Worm (Caenorhabditis elegans) whole organism, young adult: Measurements from ENCODE around the gene Y77E11A.23.

Source experiments
- B0035.1 ChIP-seq: sonication (generic microtip); optimal IDR thresholded peaks from 2 replicates; lab custom pipeline; 2016; ENCODE audit warnings: missing genetic modification characterization, mild to moderate bottlenecking, missing compliant biosample characterization, missing genotype, missing genetic modification reagents
- C17E4.6 ChIP-seq: fragments of 200-800 bp; sonication (Bioruptor generic); IDR thresholded peaks from 2 replicates; pipeline ENCODE4 v1.3.6; 2022; ENCODE audit warnings: missing genetic modification reagents, missing genetic modification characterization, missing compliant biosample characterization
- D2030.7 ChIP-seq: fragments of 200-800 bp; sonication (Bioruptor generic); IDR thresholded peaks from 2 replicates; pipeline ENCODE4 v1.3.6; 2022; ENCODE audit warnings: missing genetic modification reagents, missing genetic modification characterization, missing compliant biosample characterization
- F23B12.7 ChIP-seq: sonication (generic microtip); optimal IDR thresholded peaks from 2 replicates; lab custom pipeline; 2017; ENCODE audit warnings: missing genetic modification characterization, mild to moderate bottlenecking, missing compliant biosample characterization, antibody characterized with exemption, moderate library complexity; ENCODE audit not compliant: insufficient read depth
- F33H1.4 ChIP-seq: fragments of 200-800 bp; sonication (Bioruptor generic); IDR thresholded peaks from 2 replicates; pipeline ENCODE4 v1.3.6; 2022; ENCODE audit warnings: missing genetic modification reagents, missing genetic modification characterization, missing compliant biosample characterization
- F57C9.4 ChIP-seq: sonication (generic microtip); optimal IDR thresholded peaks from 2 replicates; lab custom pipeline; 2017; ENCODE audit warnings: mild to moderate bottlenecking, missing genetic modification characterization, missing compliant biosample characterization
- K12H6.12 ChIP-seq: fragments of 200-800 bp; sonication (Bioruptor generic); optimal IDR thresholded peaks from 2 replicates; lab custom pipeline; 2018; ENCODE audit warnings: mild to moderate bottlenecking, missing genetic modification characterization, missing compliant biosample characterization
- T07F8.4 ChIP-seq: sonication (generic microtip); optimal IDR thresholded peaks from 2 replicates; lab custom pipeline; 2016; ENCODE audit warnings: mild to moderate bottlenecking, missing genetic modification characterization, moderate library complexity, missing compliant biosample characterization
- T26A5.8 ChIP-seq: sonication (generic microtip); optimal IDR thresholded peaks from 2 replicates; lab custom pipeline; 2016; ENCODE audit warnings: missing genetic modification characterization, missing compliant biosample characterization
- Y79H2A.3 ChIP-seq: fragments of 200-800 bp; sonication (Bioruptor generic); conservative IDR thresholded peaks from 2 replicates; pipeline ENCODE4 v1.3.6; 2022; ENCODE audit warnings: missing genetic modification reagents, missing genetic modification characterization, missing compliant biosample characterization
- Y95B8A.8 ChIP-seq: fragments of 200-800 bp; sonication (Bioruptor generic); IDR thresholded peaks from 2 replicates; pipeline ENCODE4 v1.3.6; 2022; ENCODE audit warnings: missing genetic modification reagents, missing genetic modification characterization, missing compliant biosample characterization
- ccch-3 ChIP-seq: fragments of 200-800 bp; sonication (Bioruptor generic); optimal IDR thresholded peaks from 2 replicates; lab custom pipeline; 2018; ENCODE audit warnings: mild to moderate bottlenecking, missing genetic modification characterization, missing compliant biosample characterization
- ceh-91 ChIP-seq: fragments of 200-800 bp; sonication (Bioruptor generic); IDR thresholded peaks from 2 replicates; pipeline ENCODE4 v1.3.6; 2022; ENCODE audit warnings: missing genetic modification reagents, missing genetic modification characterization, missing compliant biosample characterization
- dox-1 ChIP-seq: fragments of 200-800 bp; sonication (Bioruptor generic); IDR thresholded peaks from 2 replicates; pipeline ENCODE4 v1.3.6; 2022; ENCODE audit warnings: missing genetic modification reagents, missing genetic modification characterization, missing compliant biosample characterization
- dpff-1 ChIP-seq: sonication (generic microtip); optimal IDR thresholded peaks from 2 replicates; lab custom pipeline; 2017; ENCODE audit warnings: mild to moderate bottlenecking, missing genetic modification characterization, missing compliant biosample characterization
- egl-44 ChIP-seq: fragments of 200-800 bp; sonication (Bioruptor generic); IDR thresholded peaks from 2 replicates; pipeline ENCODE4 v1.3.6; 2022; ENCODE audit warnings: missing genetic modification reagents, missing genetic modification characterization, missing compliant biosample characterization
- ets-4 ChIP-seq: fragments of 200-800 bp; sonication (Bioruptor generic); optimal IDR thresholded peaks from 2 replicates; lab custom pipeline; 2018; ENCODE audit warnings: mild to moderate bottlenecking, missing genetic modification characterization, missing compliant biosample characterization
- fkh-3 ChIP-seq: sonication (generic microtip); optimal IDR thresholded peaks from 2 replicates; lab custom pipeline; 2016; ENCODE audit warnings: mild to moderate bottlenecking, missing genetic modification characterization, missing compliant biosample characterization
- gei-17 ChIP-seq: fragments of 200-800 bp; sonication (Bioruptor generic); optimal IDR thresholded peaks from 2 replicates; lab custom pipeline; 2018; ENCODE audit warnings: mild to moderate bottlenecking, missing genetic modification characterization, missing compliant biosample characterization
- hmg-1.2 ChIP-seq: fragments of 200-800 bp; sonication (Bioruptor generic); IDR thresholded peaks from 2 replicates; pipeline ENCODE4 v1.3.6; 2022; ENCODE audit warnings: missing genetic modification reagents, missing genetic modification characterization, missing compliant biosample characterization
- hrde-1 ChIP-seq: sonication (generic microtip); optimal IDR thresholded peaks from 2 replicates; lab custom pipeline; 2016; ENCODE audit warnings: missing genetic modification characterization, mild to moderate bottlenecking, missing compliant biosample characterization, moderate library complexity, missing genotype, missing genetic modification reagents, borderline replicate concordance
- hsf-1 ChIP-seq: fragments of 200-800 bp; sonication (Bioruptor generic); IDR thresholded peaks from 2 replicates; pipeline ENCODE4 v1.3.6; 2022; ENCODE audit warnings: missing genetic modification reagents, missing genetic modification characterization, missing compliant biosample characterization
- lag-1 ChIP-seq: fragments of 200-800 bp; sonication (Bioruptor generic); IDR thresholded peaks from 2 replicates; pipeline ENCODE4 v1.3.6; 2022; ENCODE audit warnings: missing genetic modification reagents, missing genetic modification characterization, missing compliant biosample characterization
- let-607 ChIP-seq, 2 experiments: fragments of 200-800 bp in 1 of 2; sonication (Bioruptor generic) in 1 of 2; sonication (generic microtip) in 1 of 2; optimal IDR thresholded peaks; 2 replicates each; lab custom pipeline; 2016 to 2018; ENCODE audit warnings: mild to moderate bottlenecking in 2 of 2, missing compliant biosample characterization in 2 of 2, missing genetic modification characterization in 2 of 2, moderate library complexity in 2 of 2, missing genotype in 1 of 2
- lin-54 ChIP-seq: fragments of 200-800 bp; sonication (Bioruptor generic); optimal IDR thresholded peaks from 2 replicates; lab custom pipeline; 2018; ENCODE audit warnings: mild to moderate bottlenecking, missing genetic modification characterization, missing compliant biosample characterization
- lsl-1 ChIP-seq: fragments of 200-800 bp; sonication (Bioruptor generic); optimal IDR thresholded peaks from 2 replicates; lab custom pipeline; 2018; ENCODE audit warnings: mild to moderate bottlenecking, missing genetic modification characterization, moderate library complexity, missing compliant biosample characterization
- madf-6 ChIP-seq: fragments of 200-800 bp; sonication (Bioruptor generic); IDR thresholded peaks from 2 replicates; pipeline ENCODE4 v1.3.6; 2022; ENCODE audit warnings: missing genetic modification reagents, missing genetic modification characterization, missing compliant biosample characterization
- madf-8 ChIP-seq: fragments of 200-800 bp; sonication (Bioruptor generic); conservative IDR thresholded peaks from 2 replicates; pipeline ENCODE4 v1.3.6; 2022; ENCODE audit warnings: missing genetic modification reagents, missing genetic modification characterization, missing compliant biosample characterization
- sea-2 ChIP-seq: fragments of 200-800 bp; sonication (Bioruptor generic); IDR thresholded peaks from 2 replicates; pipeline ENCODE4 v1.3.6; 2022; ENCODE audit warnings: missing genetic modification characterization, missing compliant biosample characterization
- unc-62 ChIP-seq: fragments of 150-350 bp; optimal IDR thresholded peaks from 2 replicates; lab custom pipeline; 2014; ENCODE audit warnings: missing biosample characterization, missing genetic modification reagents, missing genetic modification characterization
- xnd-1 ChIP-seq: sonication (generic microtip); optimal IDR thresholded peaks from 2 replicates; lab custom pipeline; 2016; ENCODE audit warnings: missing genotype, missing genetic modification reagents, missing genetic modification characterization, missing compliant biosample characterization
- zfh-2 ChIP-seq: fragments of 200-800 bp; sonication (Bioruptor generic); conservative IDR thresholded peaks from 2 replicates; pipeline ENCODE4 v1.3.6; 2022; ENCODE audit warnings: missing genetic modification reagents, missing genetic modification characterization, missing compliant biosample characterization
- zim-3 ChIP-seq: sonication (generic microtip); optimal IDR thresholded peaks from 2 replicates; lab custom pipeline; 2017; ENCODE audit warnings: mild to moderate bottlenecking, missing genetic modification characterization, moderate library complexity, missing compliant biosample characterization
- ztf-18 ChIP-seq: sonication (generic microtip); optimal IDR thresholded peaks from 2 replicates; lab custom pipeline; 2016; ENCODE audit warnings: missing genotype, mild to moderate bottlenecking, missing genetic modification characterization, missing compliant biosample characterization
- ztf-22 ChIP-seq: fragments of 200-800 bp; sonication (Bioruptor generic); optimal IDR thresholded peaks from 2 replicates; lab custom pipeline; 2018; ENCODE audit warnings: mild to moderate bottlenecking, missing genetic modification characterization, moderate library complexity, missing compliant biosample characterization

Y77E11A.23 gene

DNA sequence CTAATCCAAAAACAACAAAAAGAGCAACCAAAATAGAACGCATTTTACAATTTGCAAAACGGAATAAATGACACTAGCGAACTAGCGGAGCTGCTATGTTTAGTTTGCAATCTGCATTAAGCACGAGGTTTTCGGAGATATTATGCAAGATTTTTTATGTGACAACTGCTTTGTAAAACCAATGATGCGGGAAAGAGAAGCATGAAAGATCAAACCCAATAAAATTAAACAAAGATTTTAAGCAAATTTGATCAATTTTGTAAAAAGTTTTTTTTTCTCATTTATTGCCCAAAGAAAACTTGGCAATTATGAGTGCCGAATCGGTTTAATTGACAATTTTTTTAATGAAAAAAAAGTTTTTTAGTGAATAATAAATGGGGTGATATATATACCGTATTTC is 5.2 kb downstream of the Y77E11A.23 start, which contains the start of gene Y77E11A.8:
Gene Y77E11A.8 (minus strand): TSS at position 101 of the 400 bp plus-strand sequence.
- TF ChIP-seq gei-17 (GFP tag; lab: Kevin White, UChicago), result no peak
- no peak for TF ChIP-seq hmg-1.2 (GFP tag; lab: Robert Waterston, UW)
- TF ChIP-seq madf-6, result no peak
- no peak for TF ChIP-seq T26A5.8 (tag; lab: Kevin White, UChicago)
- TF ChIP-seq hrde-1 (tag; lab: Kevin White, UChicago), result no peak
- TF ChIP-seq C17E4.6, result no peak
- TF ChIP-seq ets-4 (GFP tag; lab: Kevin White, UChicago), result no peak
- TF ChIP-seq Y95B8A.8 (GFP tag; lab: Robert Waterston, UW), result no peak
- no peak for TF ChIP-seq dox-1
- TF ChIP-seq fkh-3 (tag; lab: Kevin White, UChicago), result no peak
- no peak for TF ChIP-seq F23B12.7 (tag; lab: Kevin White, UChicago)
- no peak for TF ChIP-seq egl-44 (GFP tag; lab: Robert Waterston, UW)
- TF ChIP-seq unc-62 (GFP tag; lab: Kevin White, UChicago), result no peak
- TF ChIP-seq ztf-18, result no peak
- no peak for TF ChIP-seq dpff-1 (tag; lab: Kevin White, UChicago)
- no peak for TF ChIP-seq zfh-2 (GFP tag; lab: Robert Waterston, UW)
- TF ChIP-seq K12H6.12 (tag; lab: Kevin White, UChicago), result no peak
- no peak for TF ChIP-seq B0035.1 (tag; lab: Kevin White, UChicago)
- no peak for TF ChIP-seq zim-3
- TF ChIP-seq ccch-3 (GFP tag; lab: Kevin White, UChicago), result no peak
- TF ChIP-seq, all 124 proteins: peak for 0

DNA sequence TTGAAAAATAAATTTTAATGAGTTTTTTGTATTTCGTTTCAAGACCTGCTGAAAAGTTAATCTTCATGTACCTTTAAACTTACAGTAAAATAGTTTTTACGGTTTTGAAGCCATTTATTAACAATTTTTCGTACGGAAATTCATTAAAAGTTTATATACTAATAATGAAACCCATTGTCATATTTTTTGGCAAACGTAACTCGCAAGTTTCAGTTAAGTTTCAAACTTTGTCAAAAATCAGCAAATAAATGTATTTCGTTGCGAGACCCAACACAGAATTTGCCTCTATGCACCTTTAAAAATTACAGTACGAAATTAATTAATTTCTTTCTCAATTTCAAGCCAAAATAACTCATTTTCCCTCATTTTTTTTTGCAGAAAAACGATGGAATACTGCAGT is 9.6 kb downstream of the Y77E11A.23 start, which contains the start of gene jtr-1:
Gene jtr-1 (plus strand): TSS at position 327 of the 400 bp plus-strand sequence.
- TF ChIP-seq madf-8 (GFP tag; lab: Robert Waterston, UW), result peak; percentile 72
- TF ChIP-seq ceh-91 (GFP tag; lab: Robert Waterston, UW), result peak; percentile 53
- TF ChIP-seq madf-6, result peak; percentile 81
- no peak for TF ChIP-seq zim-3
- no peak for TF ChIP-seq T07F8.4 (tag; lab: Kevin White, UChicago)
- TF ChIP-seq lsl-1 (GFP tag; lab: Kevin White, UChicago), result peak; percentile 95
- peak; percentile 26; the same call in 1 of the 2 replicates for TF ChIP-seq hmg-1.2 (GFP tag; lab: Robert Waterston, UW)
- TF ChIP-seq xnd-1 (tag; lab: Kevin White, UChicago), result peak; percentile 89
- TF ChIP-seq ztf-22 (GFP tag; lab: Kevin White, UChicago), result no peak
- TF ChIP-seq T26A5.8 (tag; lab: Kevin White, UChicago), result no peak
- no peak for TF ChIP-seq hsf-1
- no peak for TF ChIP-seq gei-17 (GFP tag; lab: Kevin White, UChicago)
- peak; percentile 48 for TF ChIP-seq lin-54
- no peak for TF ChIP-seq let-607 (tag; optimal IDR thresholded peaks at IDR 0.05; lab: Kevin White, UChicago)
- TF ChIP-seq F33H1.4 (GFP tag; lab: Robert Waterston, UW), result peak; percentile 93
- TF ChIP-seq sea-2 (GFP tag; lab: Robert Waterston, UW), result no peak
- TF ChIP-seq D2030.7 (GFP tag; lab: Robert Waterston, UW), result peak; percentile 47; the same call in 1 of the 2 replicates
- no peak for TF ChIP-seq F57C9.4 (tag; lab: Kevin White, UChicago)
- no peak for TF ChIP-seq lag-1 (GFP tag; lab: Robert Waterston, UW)
- TF ChIP-seq Y79H2A.3 (GFP tag; lab: Robert Waterston, UW), result no peak
